Worm (Caenorhabditis elegans): ENCODE measurements around the gene Y62E10A.19.

DNA sequence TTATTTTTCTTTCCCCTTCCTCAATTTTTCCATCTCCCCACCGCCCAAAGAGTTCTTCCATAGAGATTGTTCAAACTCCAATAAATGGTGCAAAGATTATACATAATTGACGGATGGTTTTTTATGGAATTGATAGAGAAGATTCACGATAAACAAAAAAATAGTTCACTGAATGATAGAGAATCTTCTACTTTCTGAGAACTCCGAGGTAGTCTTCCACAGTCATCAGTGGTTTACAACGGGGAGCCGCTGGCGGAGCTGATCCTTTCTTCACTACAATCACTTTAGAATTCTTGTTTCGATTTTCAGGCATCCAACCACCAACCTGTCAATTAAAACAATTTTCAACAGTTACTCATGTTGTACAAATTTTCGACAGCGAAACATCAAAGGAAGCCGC lies 52.1 kb downstream of the Y62E10A.19 start:
- TF ChIP-seq lin-39 (tag; optimal IDR thresholded peaks at IDR 0.05) (no peak), dmd-4 (tag; optimal IDR thresholded peaks at IDR 0.05) (no peak), ceh-82 (tag; optimal IDR thresholded peaks at IDR 0.05) (no peak), ama-1 (optimal IDR thresholded peaks at IDR 0.05) (no peak), lsy-2 (tag; optimal IDR thresholded peaks at IDR 0.05) (no peak), nhr-237 (tag; optimal IDR thresholded peaks at IDR 0.05) (no peak), zag-1 (tag; optimal IDR thresholded peaks at IDR 0.05) (no peak), nhr-23 (tag; optimal IDR thresholded peaks at IDR 0.05) (no peak), sma-9 (GFP tag; optimal IDR thresholded peaks at IDR 0.05) (no peak), sma-9 (tag; optimal IDR thresholded peaks at IDR 0.05) (no peak), nhr-77 (tag; optimal IDR thresholded peaks at IDR 0.05) (no peak), unc-62 (GFP tag; optimal IDR thresholded peaks at IDR 0.05) (no peak), nhr-11 (tag; optimal IDR thresholded peaks at IDR 0.05) (no peak), F13H6.1 (tag; optimal IDR thresholded peaks at IDR 0.05) (no peak), R02D3.7 (tag; optimal IDR thresholded peaks at IDR 0.05) (no peak)

All from whole organism, L2 larva.